Fruit fly (Drosophila melanogaster): ENCODE data around the gene Sas10.
A peak's percentile ranks its signal among the peaks of the same experiment; 100 is the strongest.

Gene Sas10

dm6 chrX:5289692-5290091, 27.5 kb upstream of the Sas10 start (continued):
- TF ChIP-seq Med (GFP tag): peak; percentile 46
- peak; percentile 56; the same call in 1 of the 3 replicates for TF ChIP-seq z (GFP tag; IDR thresholded peaks at IDR 0.05)
- peak; percentile 9 for TF ChIP-seq CG4424 (GFP tag; optimal IDR thresholded peaks at IDR 0.05)
- peak; percentile 7 for TF ChIP-seq Lhr (GFP tag; optimal IDR thresholded peaks at IDR 0.05)
- TF ChIP-seq CG11093 (GFP tag; IDR thresholded peaks at IDR 0.05): no peak
- TF ChIP-seq Rfx (GFP tag; IDR thresholded peaks at IDR 0.05): peak; percentile 47; the same call in 1 of the 2 replicates
- TF ChIP-seq CG17361 (GFP tag; IDR thresholded peaks at IDR 0.05): 0 out of 3 replicates have a peak, but pooled peaks have one; percentile 8
- TF ChIP-seq CG32532 (GFP tag; IDR thresholded peaks at IDR 0.05): peak; percentile 55
- no peak for TF ChIP-seq Dip3 (GFP tag; optimal IDR thresholded peaks at IDR 0.05)
- TF ChIP-seq knrl (GFP tag; IDR thresholded peaks at IDR 0.05; ENCODE audit: partially characterized antibody): peak; percentile 33; the same call in 1 of the 3 replicates
- peak in 1 of 2 experiments; percentile 5 for TF ChIP-seq bsh (GFP tag; optimal IDR thresholded peaks at IDR 0.05)
- no peak for TF ChIP-seq Optix (GFP tag; IDR thresholded peaks at IDR 0.05)
- TF ChIP-seq vvl (GFP tag; IDR thresholded peaks at IDR 0.05): peak; percentile 41; the same call in 1 of the 2 replicates
- no peak for TF ChIP-seq Myb (GFP tag; optimal IDR thresholded peaks at IDR 0.05)
- TF ChIP-seq CG42726 (GFP tag; IDR thresholded peaks at IDR 0.05; ENCODE audit: partially characterized antibody): peak; percentile 35; the same call in 1 of the 2 replicates
- TF ChIP-seq CG2712 (tag; optimal IDR thresholded peaks at IDR 0.05): peak; percentile 2
- no peak for TF ChIP-seq CG4707 (GFP tag; optimal IDR thresholded peaks at IDR 0.05)
- no peak for TF ChIP-seq Doc3 (GFP tag; IDR thresholded peaks at IDR 0.05; ENCODE audit: partially characterized antibody)

- TF ChIP-seq zf30C (GFP tag; optimal IDR thresholded peaks at IDR 0.05) (no peak), Hr39 (optimal IDR thresholded peaks at IDR 0.05) (peak; percentile 85), Ets97D (GFP tag; optimal IDR thresholded peaks at IDR 0.05) (no peak)
These were observed 24.1 kb upstream of the Sas10 start for dm6 chrX:5293141-5293540.

- TF ChIP-seq shn (GFP tag; optimal IDR thresholded peaks at IDR 0.05) (no peak), da (GFP tag; optimal IDR thresholded peaks at IDR 0.05) (no peak), slou (GFP tag; optimal IDR thresholded peaks at IDR 0.05) (no peak), ewg (GFP tag; optimal IDR thresholded peaks at IDR 0.05) (no peak), Rfx (GFP tag; IDR thresholded peaks at IDR 0.05) (no peak), esg (GFP tag; conservative IDR thresholded peaks at IDR 0.05) (no peak), chn (GFP tag; optimal IDR thresholded peaks at IDR 0.05) (no peak), CG1529 (GFP tag; optimal IDR thresholded peaks at IDR 0.05) (no peak), HmgD (GFP tag; optimal IDR thresholded peaks at IDR 0.05) (no peak), CG17186 (GFP tag; optimal IDR thresholded peaks at IDR 0.05) (no peak), onecut (GFP tag; IDR thresholded peaks at IDR 0.05) (no peak), ken (GFP tag; IDR thresholded peaks at IDR 0.05) (no peak), Stat92E (GFP tag; optimal IDR thresholded peaks at IDR 0.05) (no peak), CG14965 (GFP tag; optimal IDR thresholded peaks at IDR 0.05; ENCODE audit: borderline replicate concordance) (no peak), al (GFP tag; IDR thresholded peaks at IDR 0.05) (no peak)
These were observed 21.4 kb upstream of the Sas10 start, which contains the start of gene CG42749 for dm6 chrX:5295766-5296165. TSS of gene CG42749 (plus strand) at chrX:5296066.

- TF ChIP-seq CG4424 (GFP tag; optimal IDR thresholded peaks at IDR 0.05): peak; percentile 95
- no peak for TF ChIP-seq CG12744 (GFP tag; optimal IDR thresholded peaks at IDR 0.05)
- TF ChIP-seq slp2 (GFP tag; optimal IDR thresholded peaks at IDR 0.05): no peak
These were observed 17.3 kb upstream of the Sas10 start for dm6 chrX:5299957-5300356.

All from whole organism, embryonic.